Fruit fly (Drosophila melanogaster) whole organism, embryonic: Measurements from ENCODE around the gene CG6800.

ENCODE experiments used
- CG7928 ChIP-seq: fragments of 200-800 bp; sonication (Bioruptor generic); optimal IDR thresholded peaks from 2 replicates; lab custom pipeline; 2017; ENCODE audit warnings: missing biosample characterization, mild to moderate bottlenecking, missing genetic modification characterization
- Xbp1 ChIP-seq: fragments of 200-800 bp; sonication (Bioruptor generic); optimal IDR thresholded peaks from 3 replicates; lab custom pipeline; 2016; ENCODE audit warnings: missing biosample characterization, mild to moderate bottlenecking, missing genetic modification characterization
- nom ChIP-seq: fragments of 200-800 bp; sonication (Bioruptor generic); optimal IDR thresholded peaks from 2 replicates; lab custom pipeline; 2017; ENCODE audit warnings: missing biosample characterization, missing genetic modification characterization, mild to moderate bottlenecking, moderate library complexity, missing genetic modification reagents
- tll ChIP-seq, 2 experiments: fragments of 200-800 bp in 1 of 2; fragments of >200 bp in 1 of 2; sonication (Bioruptor generic) in 1 of 2; optimal IDR thresholded peaks; 2 replicates each; lab custom pipeline; 2017 to 2019; ENCODE audit warnings: missing biosample characterization in 2 of 2, missing genetic modification characterization in 2 of 2, mild to moderate bottlenecking in 1 of 2, moderate library complexity in 1 of 2
- usp ChIP-seq: fragments of >200 bp; optimal IDR thresholded peaks from 2 replicates; lab custom pipeline; 2017; ENCODE audit warnings: missing biosample characterization, missing genetic modification characterization
- zen2 ChIP-seq: fragments of 200-800 bp; sonication (Bioruptor generic); IDR thresholded peaks from 3 replicates; pipeline ENCODE4 v1.3.6; 2022; ENCODE audit warnings: missing biosample characterization, missing genetic modification characterization; ENCODE audit not compliant: partially characterized antibody

- TF ChIP-seq Xbp1 (GFP tag; lab: Kevin White, UChicago) (no peak), nom (no peak), usp (no peak), tll (GFP tag; optimal IDR thresholded peaks at IDR 0.05; lab: Kevin White, UChicago) (no peak), CG7928 (GFP tag; lab: Kevin White, UChicago) (no peak), zen2 (no peak)
Observed at dm6 chr3R:21737264-21737663, 38.7 kb upstream of the CG6800 start, which contains the start of gene CG42870.
